Worm (Caenorhabditis elegans) whole organism, young adult: Measurements from ENCODE around the gene B0250.5.

ENCODE experiments used
- F10E7.11 ChIP-seq: sonication (generic microtip); optimal IDR thresholded peaks from 2 replicates; lab custom pipeline; 2017; ENCODE audit warnings: mild to moderate bottlenecking, missing genetic modification characterization, moderate library complexity, missing compliant biosample characterization
- F33H1.4 ChIP-seq: fragments of 200-800 bp; sonication (Bioruptor generic); IDR thresholded peaks from 2 replicates; pipeline ENCODE4 v1.3.6; 2022; ENCODE audit warnings: missing genetic modification reagents, missing genetic modification characterization, missing compliant biosample characterization
- F37B4.10 ChIP-seq: fragments of 200-800 bp; sonication (Bioruptor generic); IDR thresholded peaks from 2 replicates; pipeline ENCODE4 v1.3.6; 2022; ENCODE audit warnings: missing genetic modification characterization, missing compliant biosample characterization
- F52B5.7 ChIP-seq: sonication (generic microtip); optimal IDR thresholded peaks from 2 replicates; lab custom pipeline; 2016; ENCODE audit warnings: mild to moderate bottlenecking, missing genetic modification characterization, missing compliant biosample characterization
- F55B11.4 ChIP-seq: sonication (generic microtip); optimal IDR thresholded peaks from 2 replicates; lab custom pipeline; 2016; ENCODE audit warnings: missing compliant biosample characterization, missing genetic modification characterization, borderline replicate concordance; ENCODE audit not compliant: insufficient read depth
- F57A8.1 ChIP-seq: fragments of 200-800 bp; sonication (Bioruptor generic); optimal IDR thresholded peaks from 2 replicates; lab custom pipeline; 2018; ENCODE audit warnings: mild to moderate bottlenecking, missing genetic modification characterization, moderate library complexity, missing compliant biosample characterization
- K11D2.4 ChIP-seq: fragments of 200-800 bp; sonication (Bioruptor generic); IDR thresholded peaks from 2 replicates; pipeline ENCODE4 v1.3.6; 2022; ENCODE audit warnings: missing genetic modification reagents, missing genetic modification characterization, missing compliant biosample characterization
- K12H6.12 ChIP-seq: fragments of 200-800 bp; sonication (Bioruptor generic); optimal IDR thresholded peaks from 2 replicates; lab custom pipeline; 2018; ENCODE audit warnings: mild to moderate bottlenecking, missing genetic modification characterization, missing compliant biosample characterization
- T26A5.8 ChIP-seq: sonication (generic microtip); optimal IDR thresholded peaks from 2 replicates; lab custom pipeline; 2016; ENCODE audit warnings: missing genetic modification characterization, missing compliant biosample characterization
- Y79H2A.3 ChIP-seq: fragments of 200-800 bp; sonication (Bioruptor generic); conservative IDR thresholded peaks from 2 replicates; pipeline ENCODE4 v1.3.6; 2022; ENCODE audit warnings: missing genetic modification reagents, missing genetic modification characterization, missing compliant biosample characterization
- aptf-2 ChIP-seq: fragments of 200-800 bp; sonication (Bioruptor generic); conservative IDR thresholded peaks from 2 replicates; pipeline ENCODE4 v1.3.6; 2022; ENCODE audit warnings: missing genetic modification reagents, missing genetic modification characterization, missing compliant biosample characterization
- atf-7 ChIP-seq: sonication (generic microtip); optimal IDR thresholded peaks from 2 replicates; lab custom pipeline; 2017; ENCODE audit warnings: mild to moderate bottlenecking, missing genetic modification characterization, missing compliant biosample characterization
- athp-1 ChIP-seq: sonication (generic microtip); optimal IDR thresholded peaks from 2 replicates; lab custom pipeline; 2017; ENCODE audit warnings: mild to moderate bottlenecking, missing genetic modification characterization, missing compliant biosample characterization
- bed-2 ChIP-seq: fragments of 200-800 bp; sonication (Bioruptor generic); IDR thresholded peaks from 2 replicates; pipeline ENCODE4 v1.3.6; 2022; ENCODE audit warnings: missing genetic modification reagents, missing genetic modification characterization, missing compliant biosample characterization
- ceh-27 ChIP-seq: fragments of 200-800 bp; sonication (Bioruptor generic); optimal IDR thresholded peaks from 2 replicates; lab custom pipeline; 2018; ENCODE audit warnings: mild to moderate bottlenecking, missing genetic modification characterization, moderate library complexity, missing compliant biosample characterization
- ceh-58 ChIP-seq: fragments of 200-800 bp; sonication (Bioruptor generic); IDR thresholded peaks from 2 replicates; pipeline ENCODE4 v1.3.6; 2022; ENCODE audit warnings: missing genetic modification characterization, missing compliant biosample characterization
- ceh-79 ChIP-seq: sonication (generic microtip); optimal IDR thresholded peaks from 2 replicates; lab custom pipeline; 2017; ENCODE audit warnings: mild to moderate bottlenecking, missing genetic modification characterization, missing compliant biosample characterization
- die-1 ChIP-seq: sonication (generic microtip); optimal IDR thresholded peaks from 2 replicates; lab custom pipeline; 2016; ENCODE audit warnings: missing genotype, mild to moderate bottlenecking, missing genetic modification characterization, missing compliant biosample characterization
- dpl-1 ChIP-seq: fragments of 150-350 bp; optimal IDR thresholded peaks from 2 replicates; lab custom pipeline; 2014; ENCODE audit warnings: missing biosample characterization, missing genetic modification reagents, missing genetic modification characterization
- egl-44 ChIP-seq: fragments of 200-800 bp; sonication (Bioruptor generic); IDR thresholded peaks from 2 replicates; pipeline ENCODE4 v1.3.6; 2022; ENCODE audit warnings: missing genetic modification reagents, missing genetic modification characterization, missing compliant biosample characterization
- egrh-3 ChIP-seq: fragments of 200-800 bp; sonication (Bioruptor generic); IDR thresholded peaks from 2 replicates; pipeline ENCODE4 v1.3.6; 2022; ENCODE audit warnings: missing genetic modification reagents, missing genetic modification characterization, missing compliant biosample characterization
- ekl-4 ChIP-seq: fragments of 200-800 bp; sonication (Bioruptor generic); IDR thresholded peaks from 2 replicates; pipeline ENCODE4 v1.3.6; 2022; ENCODE audit warnings: missing genetic modification reagents, missing genetic modification characterization, missing compliant biosample characterization
- hmg-1.2 ChIP-seq: fragments of 200-800 bp; sonication (Bioruptor generic); IDR thresholded peaks from 2 replicates; pipeline ENCODE4 v1.3.6; 2022; ENCODE audit warnings: missing genetic modification reagents, missing genetic modification characterization, missing compliant biosample characterization
- hrde-1 ChIP-seq: sonication (generic microtip); optimal IDR thresholded peaks from 2 replicates; lab custom pipeline; 2016; ENCODE audit warnings: missing genetic modification characterization, mild to moderate bottlenecking, missing compliant biosample characterization, moderate library complexity, missing genotype, missing genetic modification reagents, borderline replicate concordance
- lag-1 ChIP-seq: fragments of 200-800 bp; sonication (Bioruptor generic); IDR thresholded peaks from 2 replicates; pipeline ENCODE4 v1.3.6; 2022; ENCODE audit warnings: missing genetic modification reagents, missing genetic modification characterization, missing compliant biosample characterization
- let-607 ChIP-seq, 2 experiments: fragments of 200-800 bp in 1 of 2; sonication (Bioruptor generic) in 1 of 2; sonication (generic microtip) in 1 of 2; optimal IDR thresholded peaks; 2 replicates each; lab custom pipeline; 2016 to 2018; ENCODE audit warnings: mild to moderate bottlenecking in 2 of 2, missing compliant biosample characterization in 2 of 2, missing genetic modification characterization in 2 of 2, moderate library complexity in 2 of 2, missing genotype in 1 of 2
- lin-26 ChIP-seq: fragments of 200-800 bp; sonication (Bioruptor generic); IDR thresholded peaks from 2 replicates; pipeline ENCODE4 v1.3.6; 2022; ENCODE audit warnings: missing genetic modification reagents, missing genetic modification characterization, missing compliant biosample characterization
- lin-54 ChIP-seq: fragments of 200-800 bp; sonication (Bioruptor generic); optimal IDR thresholded peaks from 2 replicates; lab custom pipeline; 2018; ENCODE audit warnings: mild to moderate bottlenecking, missing genetic modification characterization, missing compliant biosample characterization
- madf-10 ChIP-seq: sonication (generic microtip); optimal IDR thresholded peaks from 2 replicates; lab custom pipeline; 2016; ENCODE audit warnings: mild to moderate bottlenecking, missing genetic modification characterization, missing compliant biosample characterization
- madf-6 ChIP-seq: fragments of 200-800 bp; sonication (Bioruptor generic); IDR thresholded peaks from 2 replicates; pipeline ENCODE4 v1.3.6; 2022; ENCODE audit warnings: missing genetic modification reagents, missing genetic modification characterization, missing compliant biosample characterization
- madf-8 ChIP-seq: fragments of 200-800 bp; sonication (Bioruptor generic); conservative IDR thresholded peaks from 2 replicates; pipeline ENCODE4 v1.3.6; 2022; ENCODE audit warnings: missing genetic modification reagents, missing genetic modification characterization, missing compliant biosample characterization
- mcd-1 ChIP-seq: fragments of 200-800 bp; sonication (Bioruptor generic); IDR thresholded peaks from 2 replicates; pipeline ENCODE4 v1.3.6; 2022; ENCODE audit warnings: missing genetic modification reagents, missing genetic modification characterization, missing compliant biosample characterization
- nfya-1 ChIP-seq: sonication (generic microtip); optimal IDR thresholded peaks from 2 replicates; lab custom pipeline; 2017; ENCODE audit warnings: antibody characterized with exemption, missing compliant biosample characterization, missing genetic modification characterization, borderline replicate concordance; ENCODE audit not compliant: insufficient read depth
- nfyb-1 ChIP-seq: fragments of 200-800 bp; sonication (Bioruptor generic); IDR thresholded peaks from 2 replicates; pipeline ENCODE4 v1.3.6; 2022; ENCODE audit warnings: missing genetic modification reagents, missing genetic modification characterization, missing compliant biosample characterization
- nhr-120 ChIP-seq: fragments of 200-800 bp; sonication (Bioruptor generic); IDR thresholded peaks from 2 replicates; pipeline ENCODE4 v1.3.6; 2022; ENCODE audit warnings: missing genetic modification characterization, missing compliant biosample characterization
- nhr-179 ChIP-seq: sonication (generic microtip); optimal IDR thresholded peaks from 2 replicates; lab custom pipeline; 2016; ENCODE audit warnings: mild to moderate bottlenecking, missing genetic modification characterization, missing compliant biosample characterization
- nhr-80 ChIP-seq: sonication (generic microtip); optimal IDR thresholded peaks from 2 replicates; lab custom pipeline; 2016; ENCODE audit warnings: missing genetic modification characterization, missing compliant biosample characterization
- nhr-90 ChIP-seq: sonication (generic microtip); optimal IDR thresholded peaks from 2 replicates; lab custom pipeline; 2016; ENCODE audit warnings: missing genotype, mild to moderate bottlenecking, missing genetic modification characterization, missing compliant biosample characterization
- repo-1 ChIP-seq: sonication (generic microtip); optimal IDR thresholded peaks from 2 replicates; lab custom pipeline; 2017; ENCODE audit warnings: mild to moderate bottlenecking, missing genetic modification characterization, missing compliant biosample characterization
- rpc-1 ChIP-seq, 2 experiments: fragments of 150-350 bp in 1 of 2; sonication (generic microtip) in 1 of 2; optimal IDR thresholded peaks; 2 replicates each; lab custom pipeline; 2014 to 2018; ENCODE audit warnings: missing biosample characterization in 1 of 2, missing genetic modification characterization in 1 of 2, missing genetic modification reagents in 1 of 2, missing genotype in 1 of 2
- sea-2 ChIP-seq: fragments of 200-800 bp; sonication (Bioruptor generic); IDR thresholded peaks from 2 replicates; pipeline ENCODE4 v1.3.6; 2022; ENCODE audit warnings: missing genetic modification characterization, missing compliant biosample characterization
- snpc-4 ChIP-seq, 5 experiments: fragments of 150-350 bp in 1 of 5; sonication (generic microtip) in 4 of 5; optimal IDR thresholded peaks; 2 replicates each; lab custom pipeline; 2014 to 2018; ENCODE audit warnings: missing genetic modification characterization in 5 of 5, missing biosample characterization in 3 of 5, antibody characterized with exemption in 2 of 5, mild to moderate bottlenecking in 2 of 5, missing compliant biosample characterization in 2 of 5, missing genotype in 2 of 5, moderate library complexity in 2 of 5, missing genetic modification reagents in 1 of 5
- zfh-2 ChIP-seq: fragments of 200-800 bp; sonication (Bioruptor generic); conservative IDR thresholded peaks from 2 replicates; pipeline ENCODE4 v1.3.6; 2022; ENCODE audit warnings: missing genetic modification reagents, missing genetic modification characterization, missing compliant biosample characterization
- ztf-22 ChIP-seq: fragments of 200-800 bp; sonication (Bioruptor generic); optimal IDR thresholded peaks from 2 replicates; lab custom pipeline; 2018; ENCODE audit warnings: mild to moderate bottlenecking, missing genetic modification characterization, moderate library complexity, missing compliant biosample characterization

B0250.5 gene

ce11 chrV:20498980-20499379 is 5.3 kb downstream of the B0250.5 start, which contains the start of gene dct-16 (continued):
- TF ChIP-seq snpc-4 (GFP tag; optimal IDR thresholded peaks at IDR 0.05; lab: Kevin White, UChicago) (no peak), snpc-4 (tag; optimal IDR thresholded peaks at IDR 0.05; lab: Kevin White, UChicago) (no peak), nhr-80 (tag; lab: Kevin White, UChicago) (peak; percentile 96), repo-1 (tag; lab: Kevin White, UChicago) (no peak), nhr-179 (no peak), madf-6 (GFP tag; lab: Robert Waterston, UW) (no peak), nhr-90 (tag; lab: Kevin White, UChicago) (peak; percentile 44), rpc-1 (optimal IDR thresholded peaks at IDR 0.05; lab: Kevin White, UChicago) (no peak), rpc-1 (tag; optimal IDR thresholded peaks at IDR 0.05; lab: Kevin White, UChicago) (no peak), F33H1.4 (GFP tag; lab: Robert Waterston, UW) (no peak), die-1 (tag; lab: Kevin White, UChicago) (no peak), aptf-2 (GFP tag; lab: Robert Waterston, UW) (no peak), F55B11.4 (tag; lab: Kevin White, UChicago) (no peak), ceh-27 (GFP tag; lab: Kevin White, UChicago) (no peak), sea-2 (GFP tag; lab: Robert Waterston, UW) (no peak), ekl-4 (GFP tag; lab: Robert Waterston, UW) (0 out of 2 replicates have a peak, but pooled peaks have one; percentile 36), dpl-1 (GFP tag; lab: Kevin White, UChicago) (no peak), nhr-120 (GFP tag; lab: Robert Waterston, UW) (no peak), F10E7.11 (tag; lab: Kevin White, UChicago) (no peak), mcd-1 (0 out of 2 replicates have a peak, but pooled peaks have one; percentile 19), ceh-58 (no peak), athp-1 (tag; lab: Kevin White, UChicago) (no peak), F37B4.10 (GFP tag; lab: Robert Waterston, UW) (no peak), F52B5.7 (no peak), nfya-1 (tag; lab: Kevin White, UChicago) (no peak), lag-1 (GFP tag; lab: Robert Waterston, UW) (no peak), T26A5.8 (no peak), F57A8.1 (no peak), ceh-79 (tag; lab: Kevin White, UChicago) (no peak), madf-10 (tag; lab: Kevin White, UChicago) (no peak), lin-54 (no peak), ztf-22 (GFP tag; lab: Kevin White, UChicago) (peak; percentile 26), bed-2 (GFP tag; lab: Robert Waterston, UW) (no peak), hmg-1.2 (GFP tag; lab: Robert Waterston, UW) (no peak), nfyb-1 (peak; percentile 69; the same call in 1 of the 2 replicates), egl-44 (GFP tag; lab: Robert Waterston, UW) (0 out of 2 replicates have a peak, but pooled peaks have one; percentile 47), K12H6.12 (tag; lab: Kevin White, UChicago) (no peak), zfh-2 (GFP tag; lab: Robert Waterston, UW) (no peak), K11D2.4 (GFP tag; lab: Robert Waterston, UW) (no peak), atf-7 (tag; lab: Kevin White, UChicago) (peak; percentile 37), egrh-3 (GFP tag; lab: Robert Waterston, UW) (no peak), lin-26 (GFP tag; lab: Robert Waterston, UW) (no peak), hrde-1 (no peak), madf-8 (GFP tag; lab: Robert Waterston, UW) (no peak), let-607 (tag; optimal IDR thresholded peaks at IDR 0.05; lab: Kevin White, UChicago) (peak; percentile 95 to 97), Y79H2A.3 (GFP tag; lab: Robert Waterston, UW) (no peak)
